Worm (Caenorhabditis elegans) whole organism, L2 larva: ENCODE measurements around the gene Y43F8B.9.

ENCODE experiments used
- ama-1 ChIP-seq: fragments of 150-350 bp; optimal IDR thresholded peaks from 2 replicates; lab custom pipeline; 2018; ENCODE audit warnings: inconsistent platforms
- egl-27 ChIP-seq: sonication (generic microtip); optimal IDR thresholded peaks from 3 replicates; lab custom pipeline; 2017; ENCODE audit warnings: missing biosample characterization, missing genetic modification reagents, missing genetic modification characterization
- elt-3 ChIP-seq: sonication (generic microtip); optimal IDR thresholded peaks from 2 replicates; lab custom pipeline; 2017; ENCODE audit warnings: missing biosample characterization, missing genetic modification characterization
- fos-1 ChIP-seq: fragments of 150-350 bp; optimal IDR thresholded peaks from 2 replicates; lab custom pipeline; 2014; ENCODE audit warnings: missing biosample characterization, missing genetic modification characterization
- unc-39 ChIP-seq: fragments of 150-350 bp; optimal IDR thresholded peaks from 2 replicates; lab custom pipeline; 2014; ENCODE audit warnings: missing biosample characterization, missing genetic modification characterization
- unc-55 ChIP-seq: fragments of 150-350 bp; sonication (generic microtip); optimal IDR thresholded peaks from 3 replicates; lab custom pipeline; 2014; ENCODE audit warnings: missing biosample characterization, missing genetic modification reagents, missing genetic modification characterization
- unc-62 ChIP-seq: fragments of 150-350 bp; optimal IDR thresholded peaks from 2 replicates; lab custom pipeline; 2014; ENCODE audit warnings: missing biosample characterization, missing genetic modification reagents, missing genetic modification characterization

ce11 chrV:19519511-19519934 lies 41.6 kb downstream of the Y43F8B.9 start:
- TF ChIP-seq unc-55 (GFP tag; lab: Kevin White, UChicago) (no peak), elt-3 (tag; lab: Kevin White, UChicago) (no peak), unc-39 (tag; lab: Kevin White, UChicago) (no peak), unc-62 (GFP tag; lab: Kevin White, UChicago) (no peak), egl-27 (no peak), ama-1 (lab: Kevin White, UChicago) (no peak), fos-1 (tag; lab: Kevin White, UChicago) (no peak)
